Fruit fly (Drosophila melanogaster): ENCODE data around the gene CG5921.

The CG5921 gene

DNA sequence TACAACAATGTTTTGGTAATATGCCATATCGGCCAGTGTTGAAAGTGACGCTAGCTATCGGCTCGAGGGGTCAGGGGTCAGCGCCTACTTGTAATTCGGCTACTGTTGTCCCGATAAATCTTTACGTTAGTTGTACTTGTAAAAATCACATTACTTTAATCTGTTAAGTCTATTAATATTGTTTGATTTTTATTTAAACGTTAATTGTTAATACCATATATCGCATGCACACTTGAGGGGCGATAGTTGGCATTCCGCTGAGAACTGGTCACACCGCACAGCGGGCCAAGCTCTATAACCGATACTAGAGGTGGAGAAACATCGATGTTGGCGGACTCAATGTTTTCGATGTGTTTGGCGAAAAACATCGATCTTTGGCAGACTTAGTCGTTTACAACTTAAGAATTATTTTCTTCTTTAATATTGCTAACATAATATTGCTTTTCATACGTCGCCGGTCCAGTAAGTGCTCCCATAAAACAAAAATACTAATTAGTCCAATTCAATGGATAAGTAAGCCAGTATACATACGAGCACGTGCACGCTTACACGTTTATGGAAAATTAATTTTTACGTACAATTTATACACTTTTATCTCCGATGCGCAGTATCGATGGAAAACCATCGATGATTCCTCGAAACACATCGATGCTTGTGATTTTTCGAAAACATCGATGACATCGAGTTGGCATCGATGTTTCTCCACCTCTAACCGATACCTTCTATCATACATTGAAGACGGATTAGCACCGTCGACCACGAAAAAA, 13.3 kb upstream of the CG5921 start, which contains the start of the genes rux and MCTS1:
Gene rux (minus strand): TSS at position 621 of the 767 bp plus-strand sequence.
Gene MCTS1 (plus strand): TSS at position 713 of the 767 bp plus-strand sequence.
- TF ChIP-seq CG8319 (GFP tag; optimal IDR thresholded peaks at IDR 0.05) (no peak), dac (GFP tag; optimal IDR thresholded peaks at IDR 0.05) (no peak), CG1621 (tag; optimal IDR thresholded peaks at IDR 0.05) (no peak), svp (GFP tag) (peak; percentile 100), topi (GFP tag; optimal IDR thresholded peaks at IDR 0.05) (peak; percentile 22), Sox15 (GFP tag; optimal IDR thresholded peaks at IDR 0.05) (no peak), Met (GFP tag; optimal IDR thresholded peaks at IDR 0.05) (peak; percentile 0), pdm3 (GFP tag; optimal IDR thresholded peaks at IDR 0.05) (peak; percentile 21), OdsH (GFP tag; optimal IDR thresholded peaks at IDR 0.05) (peak; percentile 32), spab (GFP tag; optimal IDR thresholded peaks at IDR 0.05) (no peak), CG11902 (GFP tag; optimal IDR thresholded peaks at IDR 0.05) (no peak), Ets21C (GFP tag; optimal IDR thresholded peaks at IDR 0.05) (no peak), Smox (GFP tag; optimal IDR thresholded peaks at IDR 0.05) (peak; percentile 32), esn (GFP tag; optimal IDR thresholded peaks at IDR 0.05) (peak; percentile 44), Gug (GFP tag; IDR thresholded peaks at IDR 0.05) (no peak), CG11762 (GFP tag; optimal IDR thresholded peaks at IDR 0.05; ENCODE audit: insufficient read depth) (no peak), CG6854 (GFP tag; optimal IDR thresholded peaks at IDR 0.05) (no peak), Sox14 (GFP tag; optimal IDR thresholded peaks at IDR 0.05) (peak; percentile 4), eg (GFP tag; IDR thresholded peaks at IDR 0.05) (peak; percentile 58; the same call in 2 of the 3 replicates), CG6808 (GFP tag; optimal IDR thresholded peaks at IDR 0.05) (no peak), Hr39 (GFP tag; optimal IDR thresholded peaks at IDR 0.05) (peak; percentile 39), CG3032 (tag; optimal IDR thresholded peaks at IDR 0.05) (no peak), fkh (GFP tag; optimal IDR thresholded peaks at IDR 0.05) (peak; percentile 23), CG7368 (GFP tag; optimal IDR thresholded peaks at IDR 0.05) (no peak), salr (GFP tag; optimal IDR thresholded peaks at IDR 0.05) (no peak), CG6163 (GFP tag; IDR thresholded peaks at IDR 0.05) (no peak), cyc (GFP tag; optimal IDR thresholded peaks at IDR 0.05) (peak; percentile 26), fd59A (GFP tag; optimal IDR thresholded peaks at IDR 0.05) (no peak), CG31627 (GFP tag; optimal IDR thresholded peaks at IDR 0.05) (peak; percentile 40), CG15336 (GFP tag; IDR thresholded peaks at IDR 0.05) (no peak), Hr38 (GFP tag; optimal IDR thresholded peaks at IDR 0.05) (no peak), CG10631 (GFP tag; optimal IDR thresholded peaks at IDR 0.05) (peak; percentile 20), acj6 (GFP tag; optimal IDR thresholded peaks at IDR 0.05) (no peak), Eip75B (GFP tag; optimal IDR thresholded peaks at IDR 0.05) (peak; percentile 4), vri (GFP tag; optimal IDR thresholded peaks at IDR 0.05) (peak; percentile 41), CG32006 (GFP tag; optimal IDR thresholded peaks at IDR 0.05) (peak; percentile 8), CG16779 (tag; optimal IDR thresholded peaks at IDR 0.05) (no peak), Eip93F (GFP tag; optimal IDR thresholded peaks at IDR 0.05) (no peak), Eip78C (GFP tag) (peak; percentile 59), CG9139 (GFP tag; optimal IDR thresholded peaks at IDR 0.05) (no peak), CG11294 (GFP tag; IDR thresholded peaks at IDR 0.05) (no peak; the same call in 1 of the 2 replicates), achi (GFP tag; optimal IDR thresholded peaks at IDR 0.05) (no peak), CG4318 (GFP tag; optimal IDR thresholded peaks at IDR 0.05) (no peak), net (GFP tag; optimal IDR thresholded peaks at IDR 0.05) (no peak), Sox102F (GFP tag; optimal IDR thresholded peaks at IDR 0.05) (no peak), CG6276 (GFP tag; optimal IDR thresholded peaks at IDR 0.05) (no peak), Blimp-1 (GFP tag; optimal IDR thresholded peaks at IDR 0.05) (no peak), CG10669 (GFP tag; optimal IDR thresholded peaks at IDR 0.05) (no peak), Ets96B (tag; optimal IDR thresholded peaks at IDR 0.05) (no peak), CG34406 (GFP tag; optimal IDR thresholded peaks at IDR 0.05) (no peak), CG8119 (GFP tag; IDR thresholded peaks at IDR 0.05) (no peak)
